Fruit fly (Drosophila melanogaster) whole organism, wandering third instar larva: Measurements from ENCODE around the gene Dbp21E2.

Source experiments
- Abd-B ChIP-seq: fragments of >200 bp; optimal IDR thresholded peaks from 2 replicates; lab custom pipeline; 2017; ENCODE audit warnings: missing biosample characterization, missing genetic modification characterization
- CG32264 ChIP-seq: fragments of 200-800 bp; sonication (Bioruptor generic); optimal IDR thresholded peaks from 2 replicates; lab custom pipeline; 2016; ENCODE audit warnings: missing biosample characterization, missing genetic modification characterization
- CG9705 ChIP-seq: fragments of 200-800 bp; sonication (Bioruptor generic); optimal IDR thresholded peaks from 2 replicates; lab custom pipeline; 2018; ENCODE audit warnings: missing biosample characterization, mild to moderate bottlenecking, missing genetic modification characterization
- CrebA ChIP-seq: fragments of 200-800 bp; sonication (Bioruptor generic); optimal IDR thresholded peaks from 2 replicates; lab custom pipeline; 2016; ENCODE audit warnings: missing biosample characterization, mild to moderate bottlenecking, missing genetic modification characterization, borderline replicate concordance
- Dfd ChIP-seq: fragments of >200 bp; optimal IDR thresholded peaks from 2 replicates; lab custom pipeline; 2017; ENCODE audit warnings: missing biosample characterization, missing genetic modification characterization
- Dif ChIP-seq: fragments of 200-275, 200-300 bp; sonication (Bioruptor generic); optimal IDR thresholded peaks from 2 replicates; lab custom pipeline; 2018; ENCODE audit warnings: missing biosample characterization, missing genetic modification characterization; ENCODE audit not compliant: partially characterized antibody
- GATAd ChIP-seq: sonication (Bioruptor generic); optimal IDR thresholded peaks from 2 replicates; lab custom pipeline; 2016; ENCODE audit warnings: missing biosample characterization, missing genetic modification characterization
- HLH106 ChIP-seq: fragments of 200-800 bp; optimal IDR thresholded peaks from 3 replicates; lab custom pipeline; 2019; ENCODE audit warnings: missing biosample characterization, mild to moderate bottlenecking, missing genetic modification characterization, moderate library complexity
- Hnf4 ChIP-seq: fragments of 200-800 bp; sonication (Bioruptor generic); optimal IDR thresholded peaks from 2 replicates; lab custom pipeline; 2016; ENCODE audit warnings: missing biosample characterization, mild to moderate bottlenecking, missing genetic modification characterization
- Hr78 ChIP-seq: fragments of >200 bp; optimal IDR thresholded peaks from 2 replicates; lab custom pipeline; 2017; ENCODE audit warnings: missing biosample characterization, missing genetic modification characterization
- Jra ChIP-seq: sonication (Bioruptor generic); optimal IDR thresholded peaks from 2 replicates; lab custom pipeline; 2016; ENCODE audit warnings: missing biosample characterization, missing genetic modification characterization
- Mio ChIP-seq: sonication (Bioruptor generic); optimal IDR thresholded peaks from 2 replicates; lab custom pipeline; 2016; ENCODE audit warnings: missing biosample characterization, missing genetic modification characterization
- Myc ChIP-seq: fragments of >200 bp; optimal IDR thresholded peaks from 2 replicates; lab custom pipeline; 2017
- N ChIP-seq: fragments of >200 bp; optimal IDR thresholded peaks from 2 replicates; lab custom pipeline; 2018; ENCODE audit warnings: missing biosample characterization, missing external identifiers, missing genetic modification characterization
- OdsH ChIP-seq: fragments of 200-800 bp; sonication (Bioruptor generic); optimal IDR thresholded peaks from 2 replicates; lab custom pipeline; 2016; ENCODE audit warnings: missing biosample characterization, mild to moderate bottlenecking, missing genetic modification characterization
- Rel ChIP-seq, 2 experiments: fragments of 200-800 bp; sonication (Bioruptor generic) in 1 of 2; optimal IDR thresholded peaks; 2 replicates in 1 of 2; 3 replicates in 1 of 2; lab custom pipeline; 2016 to 2019; ENCODE audit warnings: mild to moderate bottlenecking in 2 of 2, missing biosample characterization in 2 of 2, missing genetic modification characterization in 2 of 2, moderate library complexity in 1 of 2
- Sp1 ChIP-seq: fragments of 200-800 bp; sonication (Bioruptor generic); optimal IDR thresholded peaks from 3 replicates; lab custom pipeline; 2019; ENCODE audit warnings: missing biosample characterization, mild to moderate bottlenecking, missing genetic modification characterization, moderate library complexity
- Vsx2 ChIP-seq: fragments of 200-300, 225-300 bp; sonication (Bioruptor generic); optimal IDR thresholded peaks from 2 replicates; lab custom pipeline; 2018; ENCODE audit warnings: missing biosample characterization, missing genetic modification characterization; ENCODE audit not compliant: partially characterized antibody
- br ChIP-seq: fragments of 200-800 bp; sonication (Bioruptor generic); optimal IDR thresholded peaks from 2 replicates; lab custom pipeline; 2016; ENCODE audit warnings: missing biosample characterization, missing genetic modification characterization
- dl ChIP-seq, 2 experiments: fragments of 175-275, 200-275 bp in 1 of 2; fragments of 200-275 bp in 1 of 2; sonication (Bioruptor generic); optimal IDR thresholded peaks; lab custom pipeline; 2018; ENCODE audit warnings: mild to moderate bottlenecking in 2 of 2, missing biosample characterization in 2 of 2, missing genetic modification characterization in 2 of 2, moderate library complexity in 2 of 2; ENCODE audit not compliant: partially characterized antibody in 2 of 2, insufficient read depth in 1 of 2
- dmrt93B ChIP-seq: fragments of 200-800 bp; sonication (Bioruptor generic); optimal IDR thresholded peaks from 2 replicates; lab custom pipeline; 2018; ENCODE audit warnings: missing biosample characterization, mild to moderate bottlenecking, missing genetic modification characterization
- dsf ChIP-seq: sonication (Bioruptor generic); optimal IDR thresholded peaks from 2 replicates; lab custom pipeline; 2016; ENCODE audit warnings: missing biosample characterization, missing genetic modification characterization, borderline replicate concordance
- ey ChIP-seq: fragments of 200-800 bp; sonication (Bioruptor generic); optimal IDR thresholded peaks from 2 replicates; lab custom pipeline; 2016; ENCODE audit warnings: missing biosample characterization, missing genetic modification characterization
- foxo ChIP-seq, 2 experiments: fragments of 200-800 bp; sonication (Bioruptor generic); optimal IDR thresholded peaks; 2 replicates in 1 of 2; 3 replicates in 1 of 2; lab custom pipeline; 2016 to 2017; ENCODE audit warnings: missing biosample characterization in 2 of 2, missing genetic modification characterization in 2 of 2
- fru ChIP-seq: fragments of 200-800 bp; sonication (Bioruptor generic); optimal IDR thresholded peaks from 3 replicates; lab custom pipeline; 2016; ENCODE audit warnings: missing biosample characterization, mild to moderate bottlenecking, missing genetic modification characterization
- h ChIP-seq: fragments of 200-800 bp; sonication (Bioruptor generic); optimal IDR thresholded peaks from 3 replicates; lab custom pipeline; 2016; ENCODE audit warnings: missing biosample characterization, mild to moderate bottlenecking, missing genetic modification characterization
- jim ChIP-seq: fragments of 175-275, 200-325 bp; sonication (Bioruptor generic); optimal IDR thresholded peaks from 2 replicates; lab custom pipeline; 2016; ENCODE audit warnings: missing biosample characterization, mild to moderate bottlenecking, missing genetic modification characterization
- lola ChIP-seq: fragments of >200 bp; optimal IDR thresholded peaks from 2 replicates; lab custom pipeline; 2017; ENCODE audit warnings: missing biosample characterization, missing genetic modification characterization
- pan ChIP-seq: fragments of >200 bp; optimal IDR thresholded peaks from 2 replicates; lab custom pipeline; 2017
- psq ChIP-seq: fragments of 200-800 bp; sonication (Bioruptor generic); optimal IDR thresholded peaks from 3 replicates; lab custom pipeline; 2017; ENCODE audit warnings: missing biosample characterization, mild to moderate bottlenecking, missing genetic modification characterization, moderate library complexity
- rgr ChIP-seq: fragments of 200-800 bp; sonication (Bioruptor generic); optimal IDR thresholded peaks from 3 replicates; lab custom pipeline; 2016; ENCODE audit warnings: missing biosample characterization, mild to moderate bottlenecking, missing genetic modification characterization
- sage ChIP-seq: fragments of 200-800 bp; sonication (Bioruptor generic); optimal IDR thresholded peaks from 2 replicates; lab custom pipeline; 2016; ENCODE audit warnings: missing biosample characterization, mild to moderate bottlenecking, missing genetic modification characterization
- sv ChIP-seq: fragments of 200-800 bp; sonication (Bioruptor generic); optimal IDR thresholded peaks from 3 replicates; lab custom pipeline; 2016; ENCODE audit warnings: missing biosample characterization, missing genetic modification characterization
- tai ChIP-seq: sonication (Bioruptor generic); optimal IDR thresholded peaks from 2 replicates; lab custom pipeline; 2016; ENCODE audit warnings: missing biosample characterization, missing genetic modification characterization
- usp ChIP-seq: fragments of >200 bp; optimal IDR thresholded peaks from 2 replicates; lab custom pipeline; 2017; ENCODE audit warnings: missing biosample characterization, missing genetic modification characterization
- woc ChIP-seq: sonication (Bioruptor generic); optimal IDR thresholded peaks from 2 replicates; lab custom pipeline; 2016; ENCODE audit warnings: missing biosample characterization, mild to moderate bottlenecking, missing genetic modification characterization

Dbp21E2 gene

dm6 chr2L:837989-838388 is 26.6 kb downstream of the Dbp21E2 start (continued):
- TF ChIP-seq Dif (GFP tag; lab: Kevin White, UChicago): no peak
- TF ChIP-seq Dfd (GFP tag; lab: Kevin White, UChicago): no peak

dm6 chr2L:838786-839185 is 27.4 kb downstream of the Dbp21E2 start:
- TF ChIP-seq Jra (GFP tag; lab: Kevin White, UChicago) (no peak), Vsx2 (GFP tag; lab: Kevin White, UChicago) (no peak), psq (GFP tag; lab: Kevin White, UChicago) (no peak), h (GFP tag; lab: Kevin White, UChicago) (no peak), rgr (GFP tag; lab: Kevin White, UChicago) (no peak), Myc (lab: Kevin White, UChicago) (no peak), dsf (no peak), GATAd (GFP tag; lab: Kevin White, UChicago) (no peak), dmrt93B (GFP tag; lab: Kevin White, UChicago) (no peak), OdsH (no peak), CG32264 (GFP tag; lab: Kevin White, UChicago) (no peak), jim (GFP tag; lab: Kevin White, UChicago) (no peak), Hr78 (GFP tag; lab: Kevin White, UChicago) (no peak), sage (GFP tag; lab: Kevin White, UChicago) (no peak), sv (GFP tag; lab: Kevin White, UChicago) (no peak), dl (GFP tag; optimal IDR thresholded peaks at IDR 0.05; lab: Kevin White, UChicago; ENCODE audit: insufficient read depth in 1 of 2, partially characterized antibody in 2 of 2) (no peak), fru (GFP tag; lab: Kevin White, UChicago) (no peak), Sp1 (GFP tag; lab: Kevin White, UChicago) (no peak), tai (GFP tag; lab: Kevin White, UChicago) (no peak)

- TF ChIP-seq HLH106 (no peak), Jra (GFP tag; lab: Kevin White, UChicago) (no peak), pan (lab: Kevin White, UChicago) (no peak), Sp1 (GFP tag; lab: Kevin White, UChicago) (no peak), ey (GFP tag; lab: Kevin White, UChicago) (no peak), br (GFP tag; lab: Kevin White, UChicago) (no peak), Dfd (GFP tag; lab: Kevin White, UChicago) (no peak), CrebA (no peak), dsf (no peak), dl (GFP tag; optimal IDR thresholded peaks at IDR 0.05; lab: Kevin White, UChicago; ENCODE audit: insufficient read depth in 1 of 2, partially characterized antibody in 2 of 2) (no peak), GATAd (GFP tag; lab: Kevin White, UChicago) (no peak), dmrt93B (GFP tag; lab: Kevin White, UChicago) (no peak), woc (GFP tag; lab: Kevin White, UChicago) (no peak), Vsx2 (GFP tag; lab: Kevin White, UChicago) (no peak)
These were observed 28.6 kb downstream of the Dbp21E2 start for dm6 chr2L:840022-840421.

dm6 chr2L:840716-841115 is 29.3 kb downstream of the Dbp21E2 start:
- no peak for TF ChIP-seq ey (GFP tag; lab: Kevin White, UChicago)
- TF ChIP-seq dl (GFP tag; optimal IDR thresholded peaks at IDR 0.05; lab: Kevin White, UChicago; ENCODE audit: insufficient read depth in 1 of 2, partially characterized antibody in 2 of 2): no peak
- no peak for TF ChIP-seq Rel (GFP tag; optimal IDR thresholded peaks at IDR 0.05; lab: Kevin White, UChicago)
- no peak for TF ChIP-seq Rel (tag; optimal IDR thresholded peaks at IDR 0.05; lab: Kevin White, UChicago)
- no peak for TF ChIP-seq Myc (lab: Kevin White, UChicago)
- no peak for TF ChIP-seq HLH106

dm6 chr2L:841708-842107 is 30.3 kb downstream of the Dbp21E2 start:
- TF ChIP-seq Mio (peak; percentile 87), h (GFP tag; lab: Kevin White, UChicago) (peak; percentile 97), psq (GFP tag; lab: Kevin White, UChicago) (peak; percentile 91), GATAd (GFP tag; lab: Kevin White, UChicago) (peak; percentile 85), Vsx2 (GFP tag; lab: Kevin White, UChicago) (no peak), lola (GFP tag; lab: Kevin White, UChicago) (no peak), Myc (lab: Kevin White, UChicago) (no peak), rgr (GFP tag; lab: Kevin White, UChicago) (peak; percentile 96), pan (lab: Kevin White, UChicago) (no peak), N (GFP tag; lab: Kevin White, UChicago) (no peak), ey (GFP tag; lab: Kevin White, UChicago) (peak; percentile 93), Hnf4 (GFP tag; lab: Kevin White, UChicago) (peak; percentile 97), Dfd (GFP tag; lab: Kevin White, UChicago) (no peak), jim (GFP tag; lab: Kevin White, UChicago) (no peak), foxo (GFP tag; optimal IDR thresholded peaks at IDR 0.05; lab: Kevin White, UChicago) (peak; percentile 57 to 96), woc (GFP tag; lab: Kevin White, UChicago) (peak; percentile 86), usp (no peak), HLH106 (peak; percentile 97), Dif (GFP tag; lab: Kevin White, UChicago) (no peak), Abd-B (GFP tag; lab: Kevin White, UChicago) (no peak), dl (GFP tag; optimal IDR thresholded peaks at IDR 0.05; lab: Kevin White, UChicago; ENCODE audit: insufficient read depth in 1 of 2, partially characterized antibody in 2 of 2) (no peak), Hr78 (GFP tag; lab: Kevin White, UChicago) (no peak), sv (GFP tag; lab: Kevin White, UChicago) (peak; percentile 64), dsf (peak; percentile 80), CG32264 (GFP tag; lab: Kevin White, UChicago) (peak; percentile 87), Jra (GFP tag; lab: Kevin White, UChicago) (peak; percentile 95), CrebA (no peak), Sp1 (GFP tag; lab: Kevin White, UChicago) (peak; percentile 93), fru (GFP tag; lab: Kevin White, UChicago) (peak; percentile 95), dmrt93B (GFP tag; lab: Kevin White, UChicago) (peak; percentile 91), CG9705 (GFP tag; lab: Kevin White, UChicago) (peak; percentile 94)
